Fruit fly (Drosophila melanogaster) whole organism, wandering third instar larva: ENCODE measurements around the gene CG17190.

Experiments used
- Abd-B ChIP-seq: fragments of >200 bp; optimal IDR thresholded peaks from 2 replicates; lab custom pipeline; 2017; ENCODE audit warnings: missing biosample characterization, missing genetic modification characterization
- CG9705 ChIP-seq: fragments of 200-800 bp; sonication (Bioruptor generic); optimal IDR thresholded peaks from 2 replicates; lab custom pipeline; 2018; ENCODE audit warnings: missing biosample characterization, mild to moderate bottlenecking, missing genetic modification characterization
- CrebA ChIP-seq: fragments of 200-800 bp; sonication (Bioruptor generic); optimal IDR thresholded peaks from 2 replicates; lab custom pipeline; 2016; ENCODE audit warnings: missing biosample characterization, mild to moderate bottlenecking, missing genetic modification characterization, borderline replicate concordance
- Dif ChIP-seq: fragments of 200-275, 200-300 bp; sonication (Bioruptor generic); optimal IDR thresholded peaks from 2 replicates; lab custom pipeline; 2018; ENCODE audit warnings: missing biosample characterization, missing genetic modification characterization; ENCODE audit not compliant: partially characterized antibody
- HLH106 ChIP-seq: fragments of 200-800 bp; optimal IDR thresholded peaks from 3 replicates; lab custom pipeline; 2019; ENCODE audit warnings: missing biosample characterization, mild to moderate bottlenecking, missing genetic modification characterization, moderate library complexity
- Hr78 ChIP-seq: fragments of >200 bp; optimal IDR thresholded peaks from 2 replicates; lab custom pipeline; 2017; ENCODE audit warnings: missing biosample characterization, missing genetic modification characterization
- Hr83 ChIP-seq: fragments of 200-300 bp; sonication (Bioruptor generic); optimal IDR thresholded peaks from 2 replicates; lab custom pipeline; 2016; ENCODE audit warnings: missing biosample characterization, mild to moderate bottlenecking, missing genetic modification characterization, moderate library complexity; ENCODE audit not compliant: poor library complexity, severe bottlenecking
- Jra ChIP-seq: sonication (Bioruptor generic); optimal IDR thresholded peaks from 2 replicates; lab custom pipeline; 2016; ENCODE audit warnings: missing biosample characterization, missing genetic modification characterization
- Mio ChIP-seq: sonication (Bioruptor generic); optimal IDR thresholded peaks from 2 replicates; lab custom pipeline; 2016; ENCODE audit warnings: missing biosample characterization, missing genetic modification characterization
- Myc ChIP-seq: fragments of >200 bp; optimal IDR thresholded peaks from 2 replicates; lab custom pipeline; 2017
- N ChIP-seq: fragments of >200 bp; optimal IDR thresholded peaks from 2 replicates; lab custom pipeline; 2018; ENCODE audit warnings: missing biosample characterization, missing external identifiers, missing genetic modification characterization
- OdsH ChIP-seq: fragments of 200-800 bp; sonication (Bioruptor generic); optimal IDR thresholded peaks from 2 replicates; lab custom pipeline; 2016; ENCODE audit warnings: missing biosample characterization, mild to moderate bottlenecking, missing genetic modification characterization
- Sp1 ChIP-seq: fragments of 200-800 bp; sonication (Bioruptor generic); optimal IDR thresholded peaks from 3 replicates; lab custom pipeline; 2019; ENCODE audit warnings: missing biosample characterization, mild to moderate bottlenecking, missing genetic modification characterization, moderate library complexity
- Vsx2 ChIP-seq: fragments of 200-300, 225-300 bp; sonication (Bioruptor generic); optimal IDR thresholded peaks from 2 replicates; lab custom pipeline; 2018; ENCODE audit warnings: missing biosample characterization, missing genetic modification characterization; ENCODE audit not compliant: partially characterized antibody
- br ChIP-seq: fragments of 200-800 bp; sonication (Bioruptor generic); optimal IDR thresholded peaks from 2 replicates; lab custom pipeline; 2016; ENCODE audit warnings: missing biosample characterization, missing genetic modification characterization
- brk ChIP-seq: fragments of 200-800 bp; sonication (Bioruptor generic); optimal IDR thresholded peaks from 2 replicates; lab custom pipeline; 2016; ENCODE audit warnings: missing biosample characterization, mild to moderate bottlenecking, missing genetic modification characterization
- dl ChIP-seq, 2 experiments: fragments of 175-275, 200-275 bp in 1 of 2; fragments of 200-275 bp in 1 of 2; sonication (Bioruptor generic); optimal IDR thresholded peaks; lab custom pipeline; 2018; ENCODE audit warnings: mild to moderate bottlenecking in 2 of 2, missing biosample characterization in 2 of 2, missing genetic modification characterization in 2 of 2, moderate library complexity in 2 of 2; ENCODE audit not compliant: partially characterized antibody in 2 of 2, insufficient read depth in 1 of 2
- dmrt93B ChIP-seq: fragments of 200-800 bp; sonication (Bioruptor generic); optimal IDR thresholded peaks from 2 replicates; lab custom pipeline; 2018; ENCODE audit warnings: missing biosample characterization, mild to moderate bottlenecking, missing genetic modification characterization
- dsf ChIP-seq: sonication (Bioruptor generic); optimal IDR thresholded peaks from 2 replicates; lab custom pipeline; 2016; ENCODE audit warnings: missing biosample characterization, missing genetic modification characterization, borderline replicate concordance
- foxo ChIP-seq, 2 experiments: fragments of 200-800 bp; sonication (Bioruptor generic); optimal IDR thresholded peaks; 2 replicates in 1 of 2; 3 replicates in 1 of 2; lab custom pipeline; 2016 to 2017; ENCODE audit warnings: missing biosample characterization in 2 of 2, missing genetic modification characterization in 2 of 2
- fru ChIP-seq: fragments of 200-800 bp; sonication (Bioruptor generic); optimal IDR thresholded peaks from 3 replicates; lab custom pipeline; 2016; ENCODE audit warnings: missing biosample characterization, mild to moderate bottlenecking, missing genetic modification characterization
- jim ChIP-seq: fragments of 175-275, 200-325 bp; sonication (Bioruptor generic); optimal IDR thresholded peaks from 2 replicates; lab custom pipeline; 2016; ENCODE audit warnings: missing biosample characterization, mild to moderate bottlenecking, missing genetic modification characterization
- lola ChIP-seq: fragments of >200 bp; optimal IDR thresholded peaks from 2 replicates; lab custom pipeline; 2017; ENCODE audit warnings: missing biosample characterization, missing genetic modification characterization
- pan ChIP-seq: fragments of >200 bp; optimal IDR thresholded peaks from 2 replicates; lab custom pipeline; 2017
- psq ChIP-seq: fragments of 200-800 bp; sonication (Bioruptor generic); optimal IDR thresholded peaks from 3 replicates; lab custom pipeline; 2017; ENCODE audit warnings: missing biosample characterization, mild to moderate bottlenecking, missing genetic modification characterization, moderate library complexity
- rgr ChIP-seq: fragments of 200-800 bp; sonication (Bioruptor generic); optimal IDR thresholded peaks from 3 replicates; lab custom pipeline; 2016; ENCODE audit warnings: missing biosample characterization, mild to moderate bottlenecking, missing genetic modification characterization
- sage ChIP-seq: fragments of 200-800 bp; sonication (Bioruptor generic); optimal IDR thresholded peaks from 2 replicates; lab custom pipeline; 2016; ENCODE audit warnings: missing biosample characterization, mild to moderate bottlenecking, missing genetic modification characterization
- sv ChIP-seq: fragments of 200-800 bp; sonication (Bioruptor generic); optimal IDR thresholded peaks from 3 replicates; lab custom pipeline; 2016; ENCODE audit warnings: missing biosample characterization, missing genetic modification characterization
- tai ChIP-seq: sonication (Bioruptor generic); optimal IDR thresholded peaks from 2 replicates; lab custom pipeline; 2016; ENCODE audit warnings: missing biosample characterization, missing genetic modification characterization
- usp ChIP-seq: fragments of >200 bp; optimal IDR thresholded peaks from 2 replicates; lab custom pipeline; 2017; ENCODE audit warnings: missing biosample characterization, missing genetic modification characterization

The CG17190 gene

DNA sequence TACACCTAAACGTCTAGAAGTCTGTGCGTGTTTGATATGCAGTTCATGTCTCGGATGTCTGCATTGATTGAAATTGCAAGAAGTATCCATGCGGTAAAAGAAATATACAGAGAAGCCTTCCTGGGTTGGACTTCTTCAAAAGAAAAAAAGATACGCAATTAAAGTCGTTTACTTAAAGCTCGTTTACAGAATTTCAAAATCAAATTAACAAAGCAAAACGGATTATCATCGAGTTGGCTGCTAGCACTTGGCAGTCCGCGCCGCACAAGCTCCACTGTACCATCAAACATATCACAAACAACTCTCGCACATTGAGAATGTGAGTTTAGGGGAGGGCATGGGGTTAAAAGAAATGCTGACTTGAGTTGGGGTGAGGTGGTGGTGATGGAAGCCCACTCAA, 14.9 kb downstream of the CG17190 start (continued):
- no peak for TF ChIP-seq Hr78
- TF ChIP-seq CrebA (GFP tag; lab: Kevin White, UChicago): no peak

DNA sequence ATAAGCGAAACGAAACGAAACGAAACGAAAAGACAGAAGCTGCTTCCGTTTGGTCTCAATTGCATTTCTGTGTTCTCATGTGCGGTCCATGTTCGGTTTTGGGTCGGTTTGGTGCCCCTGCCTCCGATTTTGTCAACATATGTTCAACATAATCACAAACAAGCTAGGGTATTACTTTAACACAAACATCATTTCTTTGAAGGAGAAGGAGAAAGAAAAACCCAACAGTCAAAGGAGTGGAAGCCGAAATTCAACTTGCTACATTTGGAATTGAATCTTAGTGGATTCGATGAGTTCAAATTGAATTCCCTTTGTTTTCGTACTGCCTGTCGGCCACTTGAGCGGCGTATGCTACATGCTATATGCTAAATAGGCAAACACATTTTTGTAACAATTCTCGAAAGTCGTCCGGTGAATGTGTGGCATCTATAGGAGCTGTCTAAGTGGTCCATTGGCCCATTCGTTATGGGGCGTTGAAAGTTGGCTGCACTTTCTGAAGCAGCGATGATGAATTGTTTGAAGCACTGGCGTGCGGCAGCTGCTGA, 15.7 kb downstream of the CG17190 start:
- no peak for TF ChIP-seq tai
- TF ChIP-seq Dif (GFP tag; lab: Kevin White, UChicago): no peak
- TF ChIP-seq Hr83: no peak
- no peak for TF ChIP-seq Sp1 (GFP tag; lab: Kevin White, UChicago)
- TF ChIP-seq HLH106 (tag; lab: Kevin White, UChicago): no peak
- TF ChIP-seq dl (GFP tag; optimal IDR thresholded peaks at IDR 0.05; lab: Kevin White, UChicago; ENCODE audit: insufficient read depth in 1 of 2, partially characterized antibody in 2 of 2): no peak
- no peak for TF ChIP-seq pan (lab: Kevin White, UChicago)
- no peak for TF ChIP-seq Mio (GFP tag; lab: Kevin White, UChicago)
- TF ChIP-seq CrebA (GFP tag; lab: Kevin White, UChicago): no peak

DNA sequence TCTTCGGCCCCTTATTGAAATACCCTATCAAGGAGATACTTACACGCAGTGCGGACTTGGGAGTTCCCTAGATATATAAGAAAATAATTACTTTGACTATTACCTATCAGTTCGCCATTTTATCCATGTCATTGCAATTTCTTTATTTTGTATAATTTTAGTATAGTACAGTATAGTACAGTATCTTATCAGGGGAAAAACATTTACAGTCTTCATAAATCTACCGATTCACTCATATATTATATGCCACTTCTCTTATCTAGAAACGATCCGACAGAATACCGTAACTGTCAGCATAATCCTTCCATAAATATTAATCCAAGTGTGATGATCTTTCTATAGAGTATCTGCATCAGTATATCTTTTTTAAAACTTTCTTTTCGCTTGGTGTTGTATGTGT, 16.9 kb downstream of the CG17190 start:
- no peak for TF ChIP-seq Vsx2 (GFP tag; lab: Kevin White, UChicago)
- no peak for TF ChIP-seq N (GFP tag; lab: Kevin White, UChicago)
- TF ChIP-seq dmrt93B: no peak
- no peak for TF ChIP-seq sv (GFP tag; lab: Kevin White, UChicago)
- TF ChIP-seq fru (GFP tag; lab: Kevin White, UChicago): no peak
- TF ChIP-seq rgr (GFP tag; lab: Kevin White, UChicago): no peak
- TF ChIP-seq OdsH: no peak
- no peak for TF ChIP-seq HLH106 (tag; lab: Kevin White, UChicago)
- TF ChIP-seq sage (GFP tag; lab: Kevin White, UChicago): no peak
- no peak for TF ChIP-seq br (GFP tag; lab: Kevin White, UChicago)
- no peak for TF ChIP-seq jim (GFP tag; lab: Kevin White, UChicago)
- TF ChIP-seq, all 38 proteins: peak for 0

DNA sequence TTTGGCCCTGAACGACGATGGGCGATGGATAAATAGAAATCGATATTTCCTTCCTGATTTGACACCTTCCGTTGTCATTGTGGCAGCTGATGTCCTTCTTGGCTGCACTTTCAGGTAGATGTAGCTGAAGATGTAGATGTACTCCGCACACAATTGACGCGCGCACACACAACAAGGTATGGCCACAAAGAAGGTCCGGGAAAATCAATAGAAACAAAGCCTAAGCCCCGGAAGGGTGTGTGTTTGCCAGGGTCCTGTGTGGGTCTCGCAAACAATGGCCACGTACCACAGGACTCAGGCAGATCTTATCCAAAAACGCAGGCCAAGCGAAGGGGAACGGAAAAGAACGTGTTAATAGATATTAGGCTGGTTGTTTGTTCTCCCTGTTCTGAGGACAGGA, 17.9 kb downstream of the CG17190 start:
- TF ChIP-seq foxo (GFP tag; optimal IDR thresholded peaks at IDR 0.05; lab: Kevin White, UChicago) (no peak), dl (GFP tag; optimal IDR thresholded peaks at IDR 0.05; lab: Kevin White, UChicago; ENCODE audit: insufficient read depth in 1 of 2, partially characterized antibody in 2 of 2) (no peak), Abd-B (GFP tag; lab: Kevin White, UChicago) (no peak), fru (GFP tag; lab: Kevin White, UChicago) (no peak), jim (GFP tag; lab: Kevin White, UChicago) (no peak), Jra (GFP tag; lab: Kevin White, UChicago) (no peak), dsf (GFP tag; lab: Kevin White, UChicago) (no peak), Myc (lab: Kevin White, UChicago) (no peak), Hr78 (no peak), brk (GFP tag; lab: Kevin White, UChicago) (no peak), psq (GFP tag; lab: Kevin White, UChicago) (no peak), OdsH (no peak), Dif (GFP tag; lab: Kevin White, UChicago) (no peak), lola (no peak)

DNA sequence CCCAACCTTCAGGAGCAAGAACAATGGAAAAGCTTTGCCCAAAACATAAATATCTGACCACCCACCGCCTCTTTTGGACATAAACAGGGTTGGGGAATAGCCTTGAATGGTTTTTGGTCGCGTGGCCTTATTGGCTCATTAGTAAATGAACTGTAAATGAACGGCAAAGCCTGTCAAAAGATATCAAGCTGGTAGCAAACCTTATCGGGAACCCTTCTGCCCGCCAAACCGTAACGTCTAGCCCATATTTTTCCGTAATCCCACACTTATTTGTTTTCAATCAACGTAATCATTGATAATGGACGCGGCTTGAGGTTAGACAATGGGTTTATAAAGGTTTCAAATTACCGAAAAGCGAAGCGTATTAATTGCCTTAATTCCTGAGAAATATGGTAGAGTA, 27.9 kb downstream of the CG17190 start:
- no peak for TF ChIP-seq Mio (GFP tag; lab: Kevin White, UChicago)
- no peak for TF ChIP-seq Sp1 (GFP tag; lab: Kevin White, UChicago)
- no peak for TF ChIP-seq HLH106 (tag; lab: Kevin White, UChicago)
- TF ChIP-seq usp: no peak
- TF ChIP-seq CG9705 (GFP tag; lab: Kevin White, UChicago): no peak
- no peak for TF ChIP-seq N (GFP tag; lab: Kevin White, UChicago)
- TF ChIP-seq dmrt93B: no peak
- TF ChIP-seq dl (GFP tag; optimal IDR thresholded peaks at IDR 0.05; lab: Kevin White, UChicago; ENCODE audit: insufficient read depth in 1 of 2, partially characterized antibody in 2 of 2): no peak
